Worm (Caenorhabditis elegans): ENCODE results near the gene ceh-79.

ce11 chrV:13339633-13340290 lies 38.1 kb downstream of the ceh-79 start, which contains the start of the genes str-4 and lgc-48:
- TF ChIP-seq sma-3 (GFP tag; optimal IDR thresholded peaks at IDR 0.05) (no peak), fos-1 (tag; optimal IDR thresholded peaks at IDR 0.05) (no peak), snpc-4 (tag; optimal IDR thresholded peaks at IDR 0.05) (no peak), nhr-237 (tag; optimal IDR thresholded peaks at IDR 0.05) (no peak), nhr-12 (tag; optimal IDR thresholded peaks at IDR 0.05) (no peak)
